Fruit fly (Drosophila melanogaster) whole organism, embryonic: ENCODE data around the gene CG15717.

ENCODE experiments used
- Adf1 ChIP-seq: fragments of 200-800 bp; sonication (Bioruptor generic); IDR thresholded peaks from 2 replicates; pipeline ENCODE4 v1.3.6; 2022; ENCODE audit warnings: missing biosample characterization, missing genetic modification characterization
- Aef1 ChIP-seq: fragments of 200-800 bp; sonication (Bioruptor generic); IDR thresholded peaks from 3 replicates; pipeline ENCODE4 v1.3.6; 2022; ENCODE audit warnings: missing biosample characterization, missing genetic modification characterization
- Bgb ChIP-seq: fragments of 200-800 bp; sonication (Bioruptor generic); IDR thresholded peaks from 2 replicates; pipeline ENCODE4 v1.3.6; 2022; ENCODE audit warnings: missing biosample characterization, missing genetic modification characterization; ENCODE audit not compliant: partially characterized antibody
- BtbVII ChIP-seq: fragments of 200-800 bp; sonication (Bioruptor generic); optimal IDR thresholded peaks from 3 replicates; lab custom pipeline; 2017; ENCODE audit warnings: missing biosample characterization, mild to moderate bottlenecking, missing genetic modification characterization
- CG13296 ChIP-seq: fragments of 200-800 bp; sonication (Bioruptor generic); optimal IDR thresholded peaks from 3 replicates; lab custom pipeline; 2018; ENCODE audit warnings: missing biosample characterization, mild to moderate bottlenecking, missing genetic modification characterization
- CG13894 ChIP-seq: fragments of 200-800 bp; sonication (Bioruptor generic); optimal IDR thresholded peaks from 3 replicates; lab custom pipeline; 2018; ENCODE audit warnings: missing biosample characterization, mild to moderate bottlenecking, missing genetic modification characterization, moderate library complexity
- CG15601 ChIP-seq: fragments of 200-800 bp; sonication (Bioruptor generic); optimal IDR thresholded peaks from 3 replicates; lab custom pipeline; 2019; ENCODE audit warnings: missing biosample characterization, mild to moderate bottlenecking, missing genetic modification characterization, moderate library complexity
- CG16779 ChIP-seq: fragments of 200-800 bp; sonication (Bioruptor generic); IDR thresholded peaks from 2 replicates; pipeline ENCODE4 v1.3.6; 2022; ENCODE audit warnings: missing biosample characterization, missing genetic modification characterization
- CG2678 ChIP-seq: fragments of 200-800 bp; sonication (Bioruptor generic); optimal IDR thresholded peaks from 3 replicates; lab custom pipeline; 2019; ENCODE audit warnings: missing biosample characterization, mild to moderate bottlenecking, missing genetic modification characterization, moderate library complexity
- CG2875 ChIP-seq: fragments of 200-800 bp; sonication (Bioruptor generic); optimal IDR thresholded peaks from 2 replicates; lab custom pipeline; 2017; ENCODE audit warnings: missing biosample characterization, mild to moderate bottlenecking, missing genetic modification characterization, missing genetic modification reagents
- CG30431 ChIP-seq: fragments of 200-800 bp; sonication (Bioruptor generic); optimal IDR thresholded peaks from 2 replicates; lab custom pipeline; 2017; ENCODE audit warnings: missing biosample characterization, missing genetic modification characterization
- CG34376 ChIP-seq: fragments of 200-800 bp; sonication (Bioruptor generic); optimal IDR thresholded peaks from 2 replicates; lab custom pipeline; 2018; ENCODE audit warnings: missing biosample characterization, mild to moderate bottlenecking, missing genetic modification characterization
- CG4360 ChIP-seq: fragments of 200-800 bp; sonication (Bioruptor generic); IDR thresholded peaks from 2 replicates; pipeline ENCODE4 v1.3.6; 2022; ENCODE audit warnings: missing biosample characterization, missing genetic modification characterization
- CG4707 ChIP-seq: fragments of 200-800 bp; sonication (Bioruptor generic); optimal IDR thresholded peaks from 2 replicates; lab custom pipeline; 2018; ENCODE audit warnings: missing biosample characterization, mild to moderate bottlenecking, missing genetic modification characterization, moderate library complexity
- CG6654 ChIP-seq: fragments of 200-800 bp; sonication (Bioruptor generic); optimal IDR thresholded peaks from 2 replicates; lab custom pipeline; 2017; ENCODE audit warnings: missing biosample characterization, mild to moderate bottlenecking, missing genetic modification characterization
- CG7372 ChIP-seq: fragments of 200-800 bp; sonication (Bioruptor generic); IDR thresholded peaks from 2 replicates; pipeline ENCODE4 v1.3.6; 2022; ENCODE audit warnings: missing biosample characterization, missing genetic modification characterization
- CG8281 ChIP-seq: fragments of 200-800 bp; sonication (Bioruptor generic); optimal IDR thresholded peaks from 2 replicates; lab custom pipeline; 2018; ENCODE audit warnings: missing biosample characterization, mild to moderate bottlenecking, missing genetic modification characterization, moderate library complexity
- CkIIα-i1 ChIP-seq: fragments of 200-800 bp; sonication (Bioruptor generic); IDR thresholded peaks from 2 replicates; pipeline ENCODE4 v1.3.6; 2022; ENCODE audit warnings: missing biosample characterization, missing genetic modification characterization
- Deaf1 ChIP-seq: fragments of 200-800 bp; optimal IDR thresholded peaks from 3 replicates; lab custom pipeline; 2019; ENCODE audit warnings: missing biosample characterization, mild to moderate bottlenecking, missing genetic modification characterization, moderate library complexity
- Ets97D ChIP-seq: fragments of 200-800 bp; sonication (Bioruptor generic); optimal IDR thresholded peaks from 3 replicates; lab custom pipeline; 2016; ENCODE audit warnings: missing biosample characterization, missing genetic modification characterization
- H15 ChIP-seq: fragments of 200-800 bp; sonication (Bioruptor generic); IDR thresholded peaks from 3 replicates; pipeline ENCODE4 v1.3.6; 2022; ENCODE audit warnings: missing biosample characterization, missing genetic modification characterization
- HLHmδ ChIP-seq: fragments of 200-800 bp; sonication (Bioruptor generic); optimal IDR thresholded peaks from 2 replicates; lab custom pipeline; 2018; ENCODE audit warnings: missing biosample characterization, mild to moderate bottlenecking, missing genetic modification characterization, moderate library complexity
- Hand ChIP-seq: fragments of 200-800 bp; sonication (Bioruptor generic); optimal IDR thresholded peaks from 2 replicates; lab custom pipeline; 2017; ENCODE audit warnings: mild to moderate bottlenecking, missing biosample characterization, missing genetic modification reagents, missing genetic modification characterization
- Hmx ChIP-seq: fragments of 200-800 bp; sonication (Bioruptor generic); optimal IDR thresholded peaks from 2 replicates; lab custom pipeline; 2016; ENCODE audit warnings: missing biosample characterization, missing genetic modification characterization
- Mad ChIP-seq: fragments of 200-800 bp; sonication (Bioruptor generic); optimal IDR thresholded peaks from 2 replicates; lab custom pipeline; 2016; ENCODE audit warnings: missing biosample characterization, missing genetic modification characterization
- Max ChIP-seq: fragments of 200-800 bp; sonication (Bioruptor generic); optimal IDR thresholded peaks from 2 replicates; lab custom pipeline; 2016; ENCODE audit warnings: missing biosample characterization, mild to moderate bottlenecking, missing genetic modification characterization
- NC2α ChIP-seq: fragments of 200-800 bp; sonication (Bioruptor generic); optimal IDR thresholded peaks from 2 replicates; lab custom pipeline; 2016; ENCODE audit warnings: missing biosample characterization, missing genetic modification characterization
- Oaz ChIP-seq: fragments of 200-800 bp; sonication (Bioruptor generic); IDR thresholded peaks from 2 replicates; pipeline ENCODE4 v1.3.6; 2022; ENCODE audit warnings: missing biosample characterization, missing genetic modification characterization
- Optix ChIP-seq: fragments of 200-800 bp; sonication (Bioruptor generic); IDR thresholded peaks from 3 replicates; pipeline ENCODE4 v1.3.6; 2022; ENCODE audit warnings: missing biosample characterization, missing genetic modification characterization
- Sin3A ChIP-seq: fragments of >200 bp; optimal IDR thresholded peaks from 2 replicates; lab custom pipeline; 2018
- Six4 ChIP-seq: fragments of 200-800 bp; sonication (Bioruptor generic); optimal IDR thresholded peaks from 2 replicates; lab custom pipeline; 2016; ENCODE audit warnings: missing biosample characterization, missing genetic modification characterization
- Taf1 ChIP-seq: fragments of 200-800 bp; sonication (Bioruptor generic); IDR thresholded peaks from 2 replicates; pipeline ENCODE4 v1.3.6; 2022; ENCODE audit warnings: missing biosample characterization, missing genetic modification characterization
- Vsx1 ChIP-seq: fragments of 200-800 bp; sonication (Bioruptor generic); optimal IDR thresholded peaks from 2 replicates; lab custom pipeline; 2017; ENCODE audit warnings: missing biosample characterization, mild to moderate bottlenecking, missing genetic modification characterization, missing genetic modification reagents
- Xbp1 ChIP-seq: fragments of 200-800 bp; sonication (Bioruptor generic); optimal IDR thresholded peaks from 3 replicates; lab custom pipeline; 2016; ENCODE audit warnings: missing biosample characterization, mild to moderate bottlenecking, missing genetic modification characterization
- bcd ChIP-seq: fragments of 200-800 bp; sonication (Bioruptor generic); optimal IDR thresholded peaks from 2 replicates; lab custom pipeline; 2017; ENCODE audit warnings: missing biosample characterization, mild to moderate bottlenecking, missing genetic modification characterization
- cg ChIP-seq: fragments of 200-800 bp; sonication (Bioruptor generic); optimal IDR thresholded peaks from 3 replicates; lab custom pipeline; 2019; ENCODE audit warnings: missing biosample characterization, mild to moderate bottlenecking, missing genetic modification characterization, moderate library complexity
- danr ChIP-seq: fragments of 200-800 bp; sonication (Bioruptor generic); IDR thresholded peaks from 2 replicates; pipeline ENCODE4 v1.3.6; 2022; ENCODE audit warnings: missing biosample characterization, missing genetic modification characterization
- dpn ChIP-seq, 2 experiments: fragments of 200-800 bp; sonication (Bioruptor generic); optimal IDR thresholded peaks; 3 replicates each; lab custom pipeline; 2016; ENCODE audit warnings: missing biosample characterization in 2 of 2, missing genetic modification characterization in 2 of 2
- exex ChIP-seq: fragments of 200-800 bp; sonication (Bioruptor generic); optimal IDR thresholded peaks from 4 replicates; lab custom pipeline; 2018; ENCODE audit warnings: missing biosample characterization, mild to moderate bottlenecking, missing genetic modification characterization, moderate library complexity
- h ChIP-seq: fragments of >200 bp; optimal IDR thresholded peaks from 2 replicates; lab custom pipeline; 2017
- ham ChIP-seq: fragments of 200-800 bp; sonication (Bioruptor generic); IDR thresholded peaks from 2 replicates; pipeline ENCODE4 v1.3.6; 2022; ENCODE audit warnings: missing biosample characterization, missing genetic modification characterization
- ind ChIP-seq: fragments of 200-800 bp; sonication (Bioruptor generic); optimal IDR thresholded peaks from 3 replicates; lab custom pipeline; 2016; ENCODE audit warnings: missing biosample characterization, missing genetic modification characterization
- insv ChIP-seq, 2 experiments: fragments of 200-800 bp; sonication (Bioruptor generic); optimal IDR thresholded peaks; 3 replicates each; lab custom pipeline; 2016 to 2018; ENCODE audit warnings: missing biosample characterization in 2 of 2, missing genetic modification characterization in 2 of 2
- jing ChIP-seq: fragments of 200-800 bp; sonication (Bioruptor generic); optimal IDR thresholded peaks from 2 replicates; lab custom pipeline; 2018; ENCODE audit warnings: missing biosample characterization, mild to moderate bottlenecking, missing genetic modification characterization
- lab ChIP-seq: fragments of 200-800 bp; sonication (Bioruptor generic); optimal IDR thresholded peaks from 3 replicates; lab custom pipeline; 2017; ENCODE audit warnings: missing biosample characterization, missing genetic modification characterization, mild to moderate bottlenecking, moderate library complexity, missing genetic modification reagents
- maf-S ChIP-seq: fragments of 200-800 bp; sonication (Bioruptor generic); optimal IDR thresholded peaks from 2 replicates; lab custom pipeline; 2016; ENCODE audit warnings: missing biosample characterization, missing genetic modification characterization
- mld ChIP-seq: fragments of 200-800 bp; sonication (Bioruptor generic); IDR thresholded peaks from 3 replicates; pipeline ENCODE4 v1.3.6; 2022; ENCODE audit warnings: missing biosample characterization, missing genetic modification characterization; ENCODE audit not compliant: partially characterized antibody
- pan ChIP-seq, 4 experiments: fragments of >200 bp in 3 of 4; fragments of 200-800 bp in 1 of 4; sonication (Bioruptor generic) in 1 of 4; optimal IDR thresholded peaks in 3 of 4; IDR thresholded peaks in 1 of 4; 2 replicates each; pipeline versions ENCODE4 v1.3.6 to Lab custom; 2017 to 2022; ENCODE audit warnings: missing biosample characterization in 2 of 4, missing genetic modification characterization in 2 of 4, mixed read lengths in 1 of 4
- salm ChIP-seq: fragments of 200-800 bp; sonication (Bioruptor generic); optimal IDR thresholded peaks from 2 replicates; lab custom pipeline; 2018; ENCODE audit warnings: missing biosample characterization, mild to moderate bottlenecking, missing genetic modification characterization
- sr ChIP-seq: fragments of 200-800 bp; sonication (Bioruptor generic); IDR thresholded peaks from 3 replicates; pipeline ENCODE4 v1.3.6; 2022; ENCODE audit warnings: missing biosample characterization, missing genetic modification characterization
- sug ChIP-seq: fragments of 200-800 bp; optimal IDR thresholded peaks from 2 replicates; lab custom pipeline; 2019; ENCODE audit warnings: missing biosample characterization, mild to moderate bottlenecking, missing genetic modification characterization, moderate library complexity
- yki ChIP-seq: fragments of >200 bp; optimal IDR thresholded peaks from 3 replicates; lab custom pipeline; 2018

CG15717 gene

DNA sequence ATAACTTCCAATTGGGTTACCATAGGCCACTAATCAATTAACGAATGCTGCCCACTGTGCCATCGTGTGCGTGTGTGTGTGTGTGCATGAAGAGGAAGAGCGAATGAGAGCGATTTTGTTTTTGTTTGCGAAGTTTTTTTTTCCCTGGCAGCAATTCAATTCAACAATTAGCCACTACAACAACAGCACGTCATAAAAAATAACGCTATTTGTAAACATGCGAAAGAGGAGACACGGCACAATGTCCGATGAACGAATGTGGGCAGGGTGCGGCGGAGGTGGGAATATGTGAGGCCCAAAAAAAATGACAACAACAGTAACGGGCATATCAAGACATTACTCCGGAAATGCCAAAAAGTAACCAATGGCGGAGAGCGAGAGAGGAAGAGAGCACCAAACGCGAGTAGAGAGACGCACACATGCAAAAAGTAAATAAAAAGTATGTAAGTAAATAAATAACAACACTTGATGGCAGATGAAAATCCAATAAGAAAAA lies 41.4 kb upstream of the CG15717 start (continued):
- no peak for TF ChIP-seq h (lab: Kevin White, UChicago)
- TF ChIP-seq Six4 (GFP tag; lab: Kevin White, UChicago), result no peak
- TF ChIP-seq CkIIα-i1 (GFP tag; lab: Robert Waterston, UW), result no peak
- TF ChIP-seq CG7372 (GFP tag; lab: Robert Waterston, UW), result no peak
- peak; percentile 6; the same call in 1 of the 2 replicates for TF ChIP-seq Adf1 (GFP tag; lab: Robert Waterston, UW)
- no peak for TF ChIP-seq NC2α (GFP tag; lab: Kevin White, UChicago)
- TF ChIP-seq cg (GFP tag; lab: Kevin White, UChicago), result peak; percentile 50
- no peak for TF ChIP-seq Deaf1 (tag; lab: Kevin White, UChicago)
- TF ChIP-seq pan (optimal IDR thresholded peaks at IDR 0.05; lab: Kevin White, UChicago), result no peak
- no peak for TF ChIP-seq pan (GFP tag; optimal IDR thresholded peaks at IDR 0.05 in 1 of 2, IDR thresholded peaks at IDR 0.05 in 1 of 2)
- TF ChIP-seq Mad (GFP tag; lab: Kevin White, UChicago), result no peak
- TF ChIP-seq Optix (GFP tag; lab: Robert Waterston, UW), result no peak
- no peak for TF ChIP-seq sr (GFP tag; lab: Robert Waterston, UW)
- TF ChIP-seq maf-S (GFP tag; lab: Kevin White, UChicago), result no peak
- TF ChIP-seq Vsx1 (GFP tag; lab: Kevin White, UChicago), result peak; percentile 60
- TF ChIP-seq lab, result no peak
- TF ChIP-seq Ets97D (GFP tag; lab: Kevin White, UChicago), result no peak
- TF ChIP-seq yki (lab: Kevin White, UChicago), result no peak
- peak; percentile 13 for TF ChIP-seq sug (tag; lab: Kevin White, UChicago)
- no peak for TF ChIP-seq Sin3A (lab: Kevin White, UChicago)
- no peak for TF ChIP-seq Hmx (GFP tag; lab: Kevin White, UChicago)
- TF ChIP-seq CG8281 (tag; lab: Kevin White, UChicago), result no peak
- TF ChIP-seq Max, result no peak
- no peak for TF ChIP-seq CG15601 (tag; lab: Kevin White, UChicago)
- peak; percentile 28 for TF ChIP-seq CG13296
- TF ChIP-seq jing (GFP tag; lab: Kevin White, UChicago), result no peak
- no peak for TF ChIP-seq salm (tag; lab: Kevin White, UChicago)
- TF ChIP-seq CG30431 (GFP tag; lab: Kevin White, UChicago), result no peak
- no peak for TF ChIP-seq danr
- TF ChIP-seq dpn (GFP tag; optimal IDR thresholded peaks at IDR 0.05; lab: Kevin White, UChicago), result no peak
- TF ChIP-seq CG13894 (tag; lab: Kevin White, UChicago), result no peak
- no peak for TF ChIP-seq CG2875 (GFP tag; lab: Kevin White, UChicago)
- no peak for TF ChIP-seq Taf1
- no peak for TF ChIP-seq CG16779 (GFP tag; lab: Robert Waterston, UW)
- no peak for TF ChIP-seq Xbp1 (GFP tag; lab: Kevin White, UChicago)
- peak; percentile 63 for TF ChIP-seq CG34376 (GFP tag; lab: Kevin White, UChicago)
- peak in 1 of 2 experiments; percentile 7 for TF ChIP-seq insv (GFP tag; optimal IDR thresholded peaks at IDR 0.05; lab: Kevin White, UChicago)
- TF ChIP-seq bcd (GFP tag; lab: Kevin White, UChicago), result no peak
- no peak for TF ChIP-seq mld (GFP tag; lab: Robert Waterston, UW)
- no peak for TF ChIP-seq Hand (GFP tag; lab: Kevin White, UChicago)
- TF ChIP-seq CG6654 (GFP tag; lab: Kevin White, UChicago), result no peak
- peak; percentile 67 for TF ChIP-seq CG4360 (GFP tag; lab: Robert Waterston, UW)
- TF ChIP-seq CG2678 (tag; lab: Kevin White, UChicago), result no peak
- peak; percentile 55 for TF ChIP-seq exex (tag; lab: Kevin White, UChicago)
- TF ChIP-seq ham (GFP tag; lab: Robert Waterston, UW), result no peak
- TF ChIP-seq CG4707 (GFP tag; lab: Kevin White, UChicago), result peak; percentile 48
- TF ChIP-seq Oaz, result no peak
- TF ChIP-seq BtbVII (GFP tag; lab: Kevin White, UChicago), result no peak
- no peak for TF ChIP-seq H15
- peak; percentile 20; the same call in 1 of the 2 replicates for TF ChIP-seq Bgb (GFP tag; lab: Robert Waterston, UW)
- TF ChIP-seq ind (GFP tag; lab: Kevin White, UChicago), result no peak
- peak; percentile 51; the same call in 2 of the 3 replicates for TF ChIP-seq Aef1
- TF ChIP-seq HLHmδ (GFP tag; lab: Kevin White, UChicago), result no peak
